Fruit fly (Drosophila melanogaster) whole organism, embryonic: ENCODE results near the gene Hayan.
A peak's percentile ranks its signal among the peaks of the same experiment; 100 is the strongest.

Experiments used
- Adf1 ChIP-seq: fragments of 200-800 bp; sonication (Bioruptor generic); IDR thresholded peaks from 2 replicates; pipeline ENCODE4 v1.3.6; 2022; ENCODE audit warnings: missing biosample characterization, missing genetic modification characterization
- Aef1 ChIP-seq: fragments of 200-800 bp; sonication (Bioruptor generic); IDR thresholded peaks from 3 replicates; pipeline ENCODE4 v1.3.6; 2022; ENCODE audit warnings: missing biosample characterization, missing genetic modification characterization
- Atf6 ChIP-seq: fragments of 200-800 bp; sonication (Bioruptor generic); IDR thresholded peaks from 2 replicates; pipeline ENCODE4 v1.3.6; 2022; ENCODE audit warnings: missing biosample characterization, missing genetic modification characterization
- Bgb ChIP-seq: fragments of 200-800 bp; sonication (Bioruptor generic); IDR thresholded peaks from 2 replicates; pipeline ENCODE4 v1.3.6; 2022; ENCODE audit warnings: missing biosample characterization, missing genetic modification characterization; ENCODE audit not compliant: partially characterized antibody
- BtbVII ChIP-seq: fragments of 200-800 bp; sonication (Bioruptor generic); optimal IDR thresholded peaks from 3 replicates; lab custom pipeline; 2017; ENCODE audit warnings: missing biosample characterization, mild to moderate bottlenecking, missing genetic modification characterization
- CG12744 ChIP-seq: fragments of 200-800 bp; sonication (Bioruptor generic); optimal IDR thresholded peaks from 2 replicates; lab custom pipeline; 2016; ENCODE audit warnings: missing biosample characterization, missing genetic modification characterization
- CG13287 ChIP-seq: fragments of 200-800 bp; sonication (Bioruptor generic); IDR thresholded peaks from 2 replicates; pipeline ENCODE4 v1.3.6; 2022; ENCODE audit warnings: missing biosample characterization, missing genetic modification characterization; ENCODE audit not compliant: partially characterized antibody
- CG13424 ChIP-seq: fragments of 200-800 bp; sonication (Bioruptor generic); optimal IDR thresholded peaks from 2 replicates; lab custom pipeline; 2019; ENCODE audit warnings: missing biosample characterization, mild to moderate bottlenecking, missing genetic modification characterization, moderate library complexity
- CG13624 ChIP-seq: fragments of 200-800 bp; sonication (Bioruptor generic); optimal IDR thresholded peaks from 2 replicates; lab custom pipeline; 2016; ENCODE audit warnings: missing biosample characterization, missing genetic modification characterization
- CG15073 ChIP-seq: fragments of 200-800 bp; sonication (Bioruptor generic); optimal IDR thresholded peaks from 2 replicates; lab custom pipeline; 2016; ENCODE audit warnings: missing biosample characterization, missing genetic modification characterization
- CG15479 ChIP-seq: fragments of 200-800 bp; sonication (Bioruptor generic); optimal IDR thresholded peaks from 3 replicates; lab custom pipeline; 2019; ENCODE audit warnings: missing biosample characterization, mild to moderate bottlenecking, missing genetic modification characterization, moderate library complexity
- CG1647 ChIP-seq: fragments of 200-800 bp; sonication (Bioruptor generic); optimal IDR thresholded peaks from 3 replicates; lab custom pipeline; 2016; ENCODE audit warnings: missing biosample characterization, missing genetic modification characterization
- CG17802 ChIP-seq: fragments of 200-800 bp; sonication (Bioruptor generic); optimal IDR thresholded peaks from 2 replicates; lab custom pipeline; 2018; ENCODE audit warnings: missing biosample characterization, mild to moderate bottlenecking, missing genetic modification characterization, moderate library complexity
- CG2199 ChIP-seq: fragments of 200-800 bp; sonication (Bioruptor generic); IDR thresholded peaks from 3 replicates; pipeline ENCODE4 v1.3.6; 2022; ENCODE audit warnings: missing biosample characterization, missing genetic modification characterization
- CG2712 ChIP-seq: fragments of 200-800 bp; optimal IDR thresholded peaks from 3 replicates; lab custom pipeline; 2019; ENCODE audit warnings: missing biosample characterization, mild to moderate bottlenecking, missing genetic modification characterization, moderate library complexity
- CG3065 ChIP-seq: fragments of 200-800 bp; sonication (Bioruptor generic); optimal IDR thresholded peaks from 2 replicates; lab custom pipeline; 2016; ENCODE audit warnings: missing biosample characterization, missing genetic modification characterization
- CG4424 ChIP-seq: fragments of 200-800 bp; sonication (Bioruptor generic); optimal IDR thresholded peaks from 3 replicates; lab custom pipeline; 2016; ENCODE audit warnings: missing biosample characterization, missing genetic modification characterization
- CG6765 ChIP-seq: fragments of 200-800 bp; sonication (Bioruptor generic); optimal IDR thresholded peaks from 3 replicates; lab custom pipeline; 2017; ENCODE audit warnings: missing biosample characterization, mild to moderate bottlenecking, missing genetic modification characterization
- CG7745 ChIP-seq: fragments of 200-800 bp; sonication (Bioruptor generic); optimal IDR thresholded peaks from 2 replicates; lab custom pipeline; 2018; ENCODE audit warnings: missing biosample characterization, mild to moderate bottlenecking, missing genetic modification characterization, moderate library complexity
- CHES-1-like ChIP-seq: fragments of 200-800 bp; sonication (Bioruptor generic); optimal IDR thresholded peaks from 2 replicates; lab custom pipeline; 2016; ENCODE audit warnings: missing biosample characterization, missing genetic modification characterization
- Camta ChIP-seq: fragments of 200-800 bp; sonication (Bioruptor generic); optimal IDR thresholded peaks from 2 replicates; lab custom pipeline; 2016; ENCODE audit warnings: missing biosample characterization, missing genetic modification characterization
- Doc3 ChIP-seq: fragments of 200-800 bp; sonication (Bioruptor generic); IDR thresholded peaks from 3 replicates; pipeline ENCODE4 v1.3.6; 2022; ENCODE audit warnings: missing biosample characterization, missing genetic modification characterization; ENCODE audit not compliant: partially characterized antibody
- Fer1 ChIP-seq: fragments of 200-800 bp; sonication (Bioruptor generic); optimal IDR thresholded peaks from 2 replicates; lab custom pipeline; 2017; ENCODE audit warnings: missing biosample characterization, mild to moderate bottlenecking, missing genetic modification characterization
- Fer2 ChIP-seq: fragments of 200-800 bp; sonication (Bioruptor generic); optimal IDR thresholded peaks from 2 replicates; lab custom pipeline; 2018; ENCODE audit warnings: missing biosample characterization, mild to moderate bottlenecking, missing genetic modification characterization, moderate library complexity
- H2.0 ChIP-seq: fragments of 200-800 bp; sonication (Bioruptor generic); IDR thresholded peaks from 2 replicates; pipeline ENCODE4 v1.3.6; 2022; ENCODE audit warnings: missing biosample characterization, missing genetic modification characterization
- HLH4C ChIP-seq: fragments of 200-800 bp; sonication (Bioruptor generic); IDR thresholded peaks from 3 replicates; pipeline ENCODE4 v1.3.6; 2022; ENCODE audit warnings: missing biosample characterization, missing genetic modification characterization; ENCODE audit not compliant: partially characterized antibody
- Hey ChIP-seq: fragments of 200-800 bp; sonication (Bioruptor generic); optimal IDR thresholded peaks from 3 replicates; lab custom pipeline; 2018; ENCODE audit warnings: missing biosample characterization, mild to moderate bottlenecking, missing genetic modification characterization
- Mrtf ChIP-seq: fragments of 200-800 bp; sonication (Bioruptor generic); IDR thresholded peaks from 3 replicates; pipeline ENCODE4 v1.3.6; 2022; ENCODE audit warnings: missing biosample characterization, missing genetic modification characterization
- Myb ChIP-seq: fragments of 200-800 bp; sonication (Bioruptor generic); optimal IDR thresholded peaks from 2 replicates; lab custom pipeline; 2016; ENCODE audit warnings: missing biosample characterization, missing genetic modification characterization
- Nf-YA ChIP-seq: fragments of 200-800 bp; sonication (Bioruptor generic); IDR thresholded peaks from 2 replicates; pipeline ENCODE4 v1.3.6; 2022; ENCODE audit warnings: missing biosample characterization, missing genetic modification characterization
- Ptx1 ChIP-seq: fragments of 200-800 bp; sonication (Bioruptor generic); IDR thresholded peaks from 2 replicates; pipeline ENCODE4 v1.3.6; 2022; ENCODE audit warnings: missing biosample characterization, missing genetic modification characterization
- Scr ChIP-seq: fragments of 200-800 bp; sonication (Bioruptor generic); IDR thresholded peaks from 2 replicates; pipeline ENCODE4 v1.3.6; 2022; ENCODE audit warnings: missing biosample characterization, missing genetic modification characterization; ENCODE audit not compliant: partially characterized antibody
- ac ChIP-seq: fragments of 200-800 bp; sonication (Bioruptor generic); optimal IDR thresholded peaks from 3 replicates; lab custom pipeline; 2017; ENCODE audit warnings: missing biosample characterization, mild to moderate bottlenecking, missing genetic modification characterization
- bsh ChIP-seq, 2 experiments: fragments of 200-800 bp; sonication (Bioruptor generic); optimal IDR thresholded peaks; 2 replicates each; lab custom pipeline; 2017 to 2018; ENCODE audit warnings: mild to moderate bottlenecking in 2 of 2, missing biosample characterization in 2 of 2, missing genetic modification characterization in 2 of 2, moderate library complexity in 1 of 2
- da ChIP-seq: fragments of 200-800 bp; sonication (Bioruptor generic); optimal IDR thresholded peaks from 2 replicates; lab custom pipeline; 2016; ENCODE audit warnings: missing biosample characterization, missing genetic modification characterization
- dati ChIP-seq: fragments of 200-800 bp; sonication (Bioruptor generic); IDR thresholded peaks from 2 replicates; pipeline ENCODE4 v1.3.6; 2022; ENCODE audit warnings: missing biosample characterization, missing genetic modification characterization
- disco-r ChIP-seq: fragments of 200-800 bp; sonication (Bioruptor generic); optimal IDR thresholded peaks from 2 replicates; lab custom pipeline; 2016; ENCODE audit warnings: missing biosample characterization, missing genetic modification characterization
- eve ChIP-seq, 2 experiments: fragments of >200 bp; optimal IDR thresholded peaks; 2 replicates each; lab custom pipeline; 2017; ENCODE audit warnings: missing biosample characterization in 2 of 2, missing genetic modification characterization in 2 of 2
- fu2 ChIP-seq: fragments of 200-800 bp; sonication (Bioruptor generic); optimal IDR thresholded peaks from 2 replicates; lab custom pipeline; 2016; ENCODE audit warnings: missing biosample characterization, missing genetic modification characterization
- knrl ChIP-seq: fragments of 200-800 bp; sonication (Bioruptor generic); IDR thresholded peaks from 3 replicates; pipeline ENCODE4 v1.3.6; 2022; ENCODE audit warnings: missing biosample characterization, missing genetic modification characterization; ENCODE audit not compliant: partially characterized antibody
- lov ChIP-seq, 2 experiments: fragments of 200-800 bp in 1 of 2; fragments of >200 bp in 1 of 2; sonication (Bioruptor generic) in 1 of 2; IDR thresholded peaks in 1 of 2; optimal IDR thresholded peaks in 1 of 2; 2 replicates in 1 of 2; 3 replicates in 1 of 2; pipeline versions ENCODE4 v1.3.6 to Lab custom; 2017 to 2022; ENCODE audit warnings: missing biosample characterization in 1 of 2, missing genetic modification characterization in 1 of 2
- nau ChIP-seq: fragments of 200-800 bp; sonication (Bioruptor generic); optimal IDR thresholded peaks from 3 replicates; lab custom pipeline; 2017; ENCODE audit warnings: missing biosample characterization, mild to moderate bottlenecking, missing genetic modification characterization, missing genetic modification reagents
- odd ChIP-seq: fragments of 200-800 bp; sonication (Bioruptor generic); optimal IDR thresholded peaks from 2 replicates; lab custom pipeline; 2017; ENCODE audit warnings: missing biosample characterization, mild to moderate bottlenecking, missing genetic modification characterization
- otp ChIP-seq: fragments of 200-800 bp; sonication (Bioruptor generic); IDR thresholded peaks from 3 replicates; pipeline ENCODE4, ENCODE4 v1.3.6; 2022; ENCODE audit warnings: missing biosample characterization, missing genetic modification characterization
- ro ChIP-seq: fragments of 200-800 bp; sonication (Bioruptor generic); IDR thresholded peaks from 2 replicates; pipeline ENCODE4 v1.3.6; 2022; ENCODE audit warnings: missing biosample characterization, missing genetic modification characterization
- tap ChIP-seq: fragments of 200-800 bp; optimal IDR thresholded peaks from 3 replicates; lab custom pipeline; 2019; ENCODE audit warnings: missing biosample characterization, mild to moderate bottlenecking, missing genetic modification characterization, moderate library complexity
- trh ChIP-seq: fragments of 200-800 bp; sonication (Bioruptor generic); optimal IDR thresholded peaks from 2 replicates; lab custom pipeline; 2016; ENCODE audit warnings: missing biosample characterization, missing genetic modification characterization
- tx ChIP-seq: fragments of 200-800 bp; sonication (Bioruptor generic); optimal IDR thresholded peaks from 2 replicates; lab custom pipeline; 2016; ENCODE audit warnings: missing biosample characterization, missing genetic modification characterization
- vfl ChIP-seq: fragments of 200-800 bp; sonication (Bioruptor generic); optimal IDR thresholded peaks from 2 replicates; lab custom pipeline; 2016; ENCODE audit warnings: missing biosample characterization, missing genetic modification characterization
- zfh2 ChIP-seq: fragments of 200-800 bp; sonication (Bioruptor generic); optimal IDR thresholded peaks from 2 replicates; lab custom pipeline; 2016; ENCODE audit warnings: missing biosample characterization, missing genetic modification characterization

Hayan gene

dm6 chrX:18524594-18525266 lies 41.2 kb upstream of the Hayan start (continued):
- TF ChIP-seq Atf6 (GFP tag; lab: Robert Waterston, UW) (no peak), lov (optimal IDR thresholded peaks at IDR 0.05; lab: Kevin White, UChicago) (no peak), lov (GFP tag; IDR thresholded peaks at IDR 0.05; lab: Robert Waterston, UW) (no peak), BtbVII (GFP tag; lab: Kevin White, UChicago) (peak; percentile 12), Myb (GFP tag; lab: Kevin White, UChicago) (no peak), Fer1 (GFP tag; lab: Kevin White, UChicago) (peak; percentile 54), Scr (GFP tag; lab: Robert Waterston, UW) (no peak), otp (GFP tag; lab: Robert Waterston, UW) (no peak), trh (no peak), Ptx1 (0 out of 2 replicates have a peak, but pooled peaks have one; percentile 19), CG17802 (tag; lab: Kevin White, UChicago) (no peak), HLH4C (GFP tag; lab: Robert Waterston, UW) (no peak), da (GFP tag; lab: Kevin White, UChicago) (no peak), Hey (tag; lab: Kevin White, UChicago) (peak; percentile 65), fu2 (no peak), ac (GFP tag; lab: Kevin White, UChicago) (no peak), Mrtf (GFP tag; lab: Robert Waterston, UW) (no peak), H2.0 (no peak), CG2199 (GFP tag; lab: Robert Waterston, UW) (no peak), Bgb (GFP tag; lab: Robert Waterston, UW) (no peak), dati (GFP tag; lab: Robert Waterston, UW) (no peak), tx (GFP tag; lab: Kevin White, UChicago) (no peak), CG1647 (GFP tag; lab: Kevin White, UChicago) (no peak), CG13287 (GFP tag; lab: Robert Waterston, UW) (no peak), CG15479 (GFP tag; lab: Kevin White, UChicago) (no peak), Camta (GFP tag; lab: Kevin White, UChicago) (no peak), vfl (GFP tag; lab: Kevin White, UChicago) (no peak), knrl (GFP tag; lab: Robert Waterston, UW) (no peak), Aef1 (GFP tag; lab: Robert Waterston, UW) (no peak), ro (GFP tag; lab: Robert Waterston, UW) (no peak), CG3065 (no peak), nau (GFP tag; lab: Kevin White, UChicago) (peak; percentile 4), CG6765 (GFP tag; lab: Kevin White, UChicago) (no peak), CG4424 (GFP tag; lab: Kevin White, UChicago) (peak; percentile 66), disco-r (GFP tag; lab: Kevin White, UChicago) (no peak), CG13424 (tag; lab: Kevin White, UChicago) (peak; percentile 59), Adf1 (no peak), CG2712 (peak; percentile 77), tap (tag; lab: Kevin White, UChicago) (no peak), CG12744 (no peak), eve (GFP tag; optimal IDR thresholded peaks at IDR 0.05; lab: Kevin White, UChicago) (no peak), zfh2 (GFP tag; lab: Kevin White, UChicago) (no peak), odd (peak; percentile 9), Doc3 (no peak), Nf-YA (GFP tag; lab: Robert Waterston, UW) (no peak), CG7745 (tag; lab: Kevin White, UChicago) (no peak), CHES-1-like (GFP tag; lab: Kevin White, UChicago) (no peak), bsh (GFP tag; optimal IDR thresholded peaks at IDR 0.05; lab: Kevin White, UChicago) (peak in 1 of 2 experiments; percentile 53), Fer2 (tag; lab: Kevin White, UChicago) (no peak), CG13624 (GFP tag; lab: Kevin White, UChicago) (no peak), CG15073 (GFP tag; lab: Kevin White, UChicago) (no peak)
